Fruit fly (Drosophila melanogaster) whole organism: ENCODE data around the gene ND-B14.5A.

ENCODE experiments used
- CG8478 ChIP-seq: fragments of >200 bp; optimal IDR thresholded peaks from 2 replicates; lab custom pipeline; 2018; ENCODE audit warnings: inconsistent platforms
- Dll ChIP-seq: fragments of >200 bp; optimal IDR thresholded peaks from 2 replicates; lab custom pipeline; 2017
- EcR ChIP-seq, 2 experiments: fragments of >200 bp; optimal IDR thresholded peaks; 2 replicates each; lab custom pipeline; 2017; ENCODE audit warnings: missing biosample characterization in 2 of 2, missing genetic modification characterization in 2 of 2, missing genetic modification reagents in 2 of 2
- pan ChIP-seq: fragments of >200 bp; optimal IDR thresholded peaks from 2 replicates; lab custom pipeline; 2017
- psq ChIP-seq: fragments of >200 bp; optimal IDR thresholded peaks from 2 replicates; lab custom pipeline; 2017
- usp ChIP-seq: fragments of >200 bp; optimal IDR thresholded peaks from 2 replicates; lab custom pipeline; 2017; ENCODE audit warnings: missing biosample characterization, missing genetic modification characterization, mixed read lengths

The ND-B14.5A gene

DNA sequence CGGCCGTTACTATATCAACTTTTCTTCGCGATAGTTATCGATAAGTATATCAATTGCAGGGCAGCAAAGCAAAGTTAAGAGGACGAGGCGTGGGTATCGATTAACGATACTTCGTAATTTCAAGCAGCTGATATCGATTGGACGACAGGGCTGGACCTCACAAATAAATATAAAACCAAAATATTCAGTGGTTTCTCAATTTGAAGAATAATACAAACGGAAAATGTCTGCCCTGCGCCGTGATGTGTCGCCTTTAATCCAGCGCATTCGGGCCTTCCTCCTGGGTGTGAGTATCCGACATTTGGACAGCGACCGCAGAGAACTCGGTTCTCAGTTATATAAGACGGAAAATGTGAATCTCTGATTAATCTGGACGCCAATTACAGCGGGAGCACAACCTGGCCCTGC, at the start of gene ND-B14.5A:
Gene ND-B14.5A, plus strand, starts transcription at position 107 of the 408 bp plus-strand sequence.
- TF ChIP-seq EcR (GFP tag; optimal IDR thresholded peaks at IDR 0.05; lab: Kevin White, UChicago), result no peak
- TF ChIP-seq Dll (lab: Kevin White, UChicago), result no peak
- no peak for TF ChIP-seq pan (lab: Kevin White, UChicago)
- no peak for TF ChIP-seq usp (GFP tag; lab: Kevin White, UChicago)
- no peak for TF ChIP-seq CG8478 (lab: Kevin White, UChicago)
- TF ChIP-seq psq, result no peak

DNA sequence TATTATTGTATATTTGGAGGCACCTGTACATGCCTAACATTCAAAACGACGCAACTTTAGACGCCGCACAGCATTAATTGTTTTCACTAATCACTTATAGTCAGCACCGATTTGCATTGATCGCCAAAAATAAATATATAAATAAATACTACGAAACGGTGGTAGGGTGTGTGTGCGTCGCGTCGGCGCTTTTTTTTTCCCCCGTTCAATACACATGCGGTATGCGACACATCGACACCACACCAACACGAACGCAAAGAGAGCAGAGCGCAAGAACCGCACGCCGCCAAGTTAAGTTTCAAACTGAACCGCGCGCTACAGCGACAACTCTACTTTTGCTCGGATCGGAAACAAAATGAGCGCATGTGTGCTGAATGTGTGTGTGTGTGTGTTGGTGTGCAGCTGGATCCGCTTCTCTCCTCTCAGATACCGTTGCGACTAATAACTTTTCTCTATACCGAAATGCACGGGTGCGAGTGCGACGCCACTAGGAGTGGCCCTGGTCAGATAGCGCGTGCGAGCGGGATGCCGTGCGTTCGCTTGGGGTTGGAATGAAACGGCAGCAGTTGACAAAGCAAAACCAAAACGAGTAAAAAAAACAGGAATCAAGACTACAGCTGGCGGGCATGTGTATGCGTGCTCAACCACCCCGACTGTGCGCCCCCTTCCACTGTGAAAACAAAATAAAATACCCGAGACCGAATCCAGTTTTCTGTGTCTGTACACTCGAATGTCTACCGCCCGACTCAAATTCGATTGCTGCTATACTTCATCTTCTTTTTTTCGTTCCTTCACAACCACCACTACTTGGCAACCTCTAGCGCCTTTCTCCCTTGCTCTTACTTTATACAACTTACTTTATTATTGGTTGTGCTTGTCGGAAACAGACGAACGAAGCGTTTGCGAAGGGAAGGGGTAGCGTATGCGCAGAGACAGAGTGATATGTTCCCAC, 49.0 kb upstream of the ND-B14.5A start, which contains the start of gene ph-d:
Gene ph-d, minus strand, starts transcription at position 274 of the 952 bp plus-strand sequence.
- TF ChIP-seq pan (lab: Kevin White, UChicago) (no peak), EcR (GFP tag; optimal IDR thresholded peaks at IDR 0.05; lab: Kevin White, UChicago) (peak in 1 of 2 experiments; percentile 43), Dll (lab: Kevin White, UChicago) (peak; percentile 18), CG8478 (lab: Kevin White, UChicago) (peak; percentile 94)

DNA sequence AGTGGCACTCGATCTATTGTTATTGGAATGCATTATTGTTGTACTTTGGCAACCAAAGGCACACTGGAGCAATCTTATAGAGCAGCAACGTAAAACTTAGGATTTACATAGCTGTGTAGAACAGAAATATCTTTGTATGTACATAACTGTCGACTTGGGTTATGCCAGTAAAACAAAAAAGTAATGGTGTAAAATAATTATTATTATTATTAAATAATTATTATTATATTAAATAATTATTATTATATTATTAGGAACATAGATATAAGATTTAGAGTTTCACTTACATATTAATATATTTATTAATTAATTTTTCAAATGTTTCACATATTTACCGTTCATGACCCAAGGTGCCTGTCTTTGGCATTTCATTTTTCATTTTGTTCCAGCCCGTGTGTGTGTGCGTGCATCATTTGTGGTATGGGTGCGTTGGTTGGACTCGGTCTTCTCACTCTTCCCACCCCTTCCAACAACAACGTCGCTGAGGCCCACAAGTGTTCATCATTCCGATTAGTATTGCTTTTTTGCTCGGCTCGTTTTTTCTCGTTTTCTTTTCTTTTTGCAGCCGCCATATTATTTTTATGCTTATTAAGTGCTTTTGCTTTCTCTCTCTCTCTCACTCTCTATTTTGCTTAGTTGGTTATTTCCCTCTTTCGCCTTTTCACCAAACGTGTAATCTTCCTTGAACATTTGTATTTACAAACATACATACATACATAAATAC, 48.2 kb upstream of the ND-B14.5A start:
- TF ChIP-seq EcR (GFP tag; optimal IDR thresholded peaks at IDR 0.05; lab: Kevin White, UChicago) (no peak), psq (no peak), CG8478 (lab: Kevin White, UChicago) (no peak), pan (lab: Kevin White, UChicago) (no peak), usp (GFP tag; lab: Kevin White, UChicago) (no peak)

DNA sequence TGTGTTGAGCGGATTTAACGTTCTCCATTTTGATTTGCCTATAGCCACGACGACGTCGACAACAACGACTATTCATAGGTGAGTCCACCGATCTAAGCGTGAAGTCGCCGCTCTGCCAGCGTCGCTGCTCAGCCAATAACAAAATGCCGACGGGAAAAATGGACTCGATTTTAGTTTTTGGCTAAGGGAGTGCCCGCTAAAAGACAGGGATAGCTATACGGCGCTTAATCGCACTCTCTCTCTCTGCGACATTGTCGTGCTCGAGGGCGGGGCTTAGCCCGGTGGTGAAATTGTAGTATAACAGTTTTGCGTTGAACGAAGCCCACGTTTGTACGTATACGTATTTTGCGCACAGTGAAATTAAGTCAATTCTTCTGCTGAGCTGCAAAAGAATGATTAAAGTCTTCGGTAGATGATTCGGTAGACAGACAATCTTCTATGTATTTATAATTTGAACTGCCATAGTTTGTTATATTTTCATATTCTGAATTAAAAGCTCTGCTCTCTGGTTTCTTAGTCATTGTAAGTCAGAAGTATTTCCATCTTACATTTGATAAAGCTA, 46.7 kb upstream of the ND-B14.5A start:
- peak; percentile 10 for TF ChIP-seq CG8478 (lab: Kevin White, UChicago)
- TF ChIP-seq usp (GFP tag; lab: Kevin White, UChicago), result no peak
- TF ChIP-seq EcR (GFP tag; optimal IDR thresholded peaks at IDR 0.05; lab: Kevin White, UChicago), result no peak
- no peak for TF ChIP-seq psq
- no peak for TF ChIP-seq pan (lab: Kevin White, UChicago)
- TF ChIP-seq Dll (lab: Kevin White, UChicago), result no peak

DNA sequence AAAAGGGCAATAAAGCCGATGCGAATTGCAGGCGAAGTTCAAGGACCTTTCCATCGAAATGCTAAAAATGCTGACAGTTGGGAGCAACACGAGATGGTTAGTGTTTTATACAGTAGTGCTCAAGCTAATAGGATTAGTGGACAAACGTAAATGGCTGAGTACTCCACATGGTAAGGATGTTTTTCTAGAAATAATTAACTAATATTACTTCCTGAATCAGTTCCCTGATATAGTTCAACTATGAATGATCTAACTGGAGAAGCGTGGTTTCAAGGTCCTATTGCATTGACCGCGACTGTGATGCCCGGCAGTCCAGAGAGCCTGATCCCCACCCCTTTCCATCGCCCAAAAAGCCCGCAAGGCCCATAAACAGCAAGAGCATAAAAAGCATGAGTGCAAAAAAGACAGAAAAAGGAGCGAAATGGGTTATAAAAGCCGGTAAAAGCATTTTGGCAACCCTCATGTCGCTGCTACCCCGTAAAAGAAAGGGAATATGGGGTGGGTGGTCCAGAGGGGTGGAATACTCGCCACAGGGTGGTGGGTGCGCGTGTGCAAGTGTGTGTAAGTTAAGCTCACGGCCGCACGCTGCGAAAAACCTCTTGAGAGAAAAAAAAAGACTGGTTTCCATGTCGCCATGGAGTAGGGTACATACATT, 38.0 kb upstream of the ND-B14.5A start:
- TF ChIP-seq pan (lab: Kevin White, UChicago) (no peak), CG8478 (lab: Kevin White, UChicago) (no peak), Dll (lab: Kevin White, UChicago) (no peak), usp (GFP tag; lab: Kevin White, UChicago) (no peak), EcR (GFP tag; optimal IDR thresholded peaks at IDR 0.05; lab: Kevin White, UChicago) (no peak), psq (no peak)

DNA sequence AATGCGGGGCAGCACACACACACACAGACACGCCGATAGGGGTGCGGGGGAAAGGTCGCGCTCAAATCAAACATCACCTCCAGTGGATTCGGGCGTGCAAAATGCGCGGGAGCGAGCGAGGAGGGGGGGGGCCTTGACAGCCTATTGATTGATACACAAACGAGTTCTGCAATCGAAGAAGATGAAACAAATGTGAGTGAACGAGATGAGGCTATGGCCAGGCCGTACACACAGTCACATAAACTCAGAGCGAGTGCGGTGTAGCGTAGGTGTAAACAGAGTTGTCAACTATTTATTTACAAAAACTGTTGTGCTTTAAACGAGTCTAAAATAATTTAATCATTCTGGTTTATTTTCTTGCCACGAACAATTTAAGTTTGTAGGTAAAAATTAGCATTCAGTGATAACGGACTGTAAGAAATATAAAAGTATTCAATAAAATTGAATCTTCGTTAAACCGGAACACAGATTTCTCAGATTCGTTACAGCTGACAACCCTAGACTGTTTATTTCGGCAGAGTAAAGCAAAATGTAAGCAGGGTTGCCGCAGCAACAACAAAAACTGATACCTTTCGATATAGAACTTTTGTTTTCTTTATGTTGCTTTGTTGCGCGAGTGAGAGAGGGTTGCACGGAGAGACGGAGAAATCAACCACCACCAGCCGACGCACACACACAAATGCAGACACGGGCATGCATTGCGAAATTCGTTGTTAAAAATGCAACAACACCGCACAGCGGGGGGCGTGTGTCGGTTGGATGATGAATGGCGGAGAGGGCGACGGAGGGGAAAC, 37.2 kb upstream of the ND-B14.5A start:
- TF ChIP-seq pan (lab: Kevin White, UChicago), result peak; percentile 60
- no peak for TF ChIP-seq usp (GFP tag; lab: Kevin White, UChicago)
- no peak for TF ChIP-seq Dll (lab: Kevin White, UChicago)
- TF ChIP-seq CG8478 (lab: Kevin White, UChicago), result no peak
- no peak for TF ChIP-seq psq
- TF ChIP-seq EcR (GFP tag; optimal IDR thresholded peaks at IDR 0.05; lab: Kevin White, UChicago), result no peak

DNA sequence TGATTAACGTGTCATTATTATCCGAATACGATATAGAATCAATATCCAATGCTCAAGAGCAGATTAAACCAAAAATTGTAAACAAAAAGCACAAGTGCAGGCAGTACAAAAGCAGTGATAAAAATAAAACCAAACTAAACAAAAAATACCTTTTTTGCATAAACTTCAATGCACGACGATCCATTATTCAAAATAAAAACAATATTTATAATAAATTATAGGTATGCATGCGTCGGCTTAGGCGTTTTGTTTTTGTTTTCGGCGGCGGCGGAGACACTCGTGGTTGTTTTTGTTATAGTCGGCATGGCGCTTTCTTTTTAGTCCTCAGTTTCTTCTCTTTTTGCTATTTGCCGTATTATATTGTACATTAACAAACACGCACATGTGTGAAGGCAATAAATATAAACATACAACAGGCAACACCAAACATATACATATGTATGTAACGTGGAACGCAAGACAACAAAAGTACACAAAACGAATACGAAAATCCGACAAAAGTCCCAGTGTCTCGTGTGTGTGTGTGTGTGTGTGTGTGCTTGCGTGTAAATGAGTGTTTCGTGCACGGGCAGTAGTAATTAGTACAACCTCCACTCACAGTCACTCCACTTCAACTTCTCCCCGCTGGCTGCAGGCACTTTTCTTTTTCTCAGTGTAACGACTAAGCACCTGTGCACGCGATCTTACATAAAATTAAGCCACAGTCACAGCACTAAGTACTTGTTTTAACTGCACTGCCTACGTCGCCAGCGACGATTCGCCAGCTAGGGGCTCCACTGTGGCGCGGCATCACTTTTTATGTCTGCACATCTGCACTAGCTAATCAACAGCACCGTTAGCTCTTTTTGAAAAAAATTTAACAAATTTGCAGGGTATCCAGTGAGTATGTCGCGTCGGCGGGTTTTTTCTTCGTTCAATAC, 36.2 kb upstream of the ND-B14.5A start:
- no peak for TF ChIP-seq usp (GFP tag; lab: Kevin White, UChicago)
- no peak for TF ChIP-seq EcR (GFP tag; optimal IDR thresholded peaks at IDR 0.05; lab: Kevin White, UChicago)
- no peak for TF ChIP-seq psq
- no peak for TF ChIP-seq CG8478 (lab: Kevin White, UChicago)
- no peak for TF ChIP-seq Dll (lab: Kevin White, UChicago)
- TF ChIP-seq pan (lab: Kevin White, UChicago), result no peak

DNA sequence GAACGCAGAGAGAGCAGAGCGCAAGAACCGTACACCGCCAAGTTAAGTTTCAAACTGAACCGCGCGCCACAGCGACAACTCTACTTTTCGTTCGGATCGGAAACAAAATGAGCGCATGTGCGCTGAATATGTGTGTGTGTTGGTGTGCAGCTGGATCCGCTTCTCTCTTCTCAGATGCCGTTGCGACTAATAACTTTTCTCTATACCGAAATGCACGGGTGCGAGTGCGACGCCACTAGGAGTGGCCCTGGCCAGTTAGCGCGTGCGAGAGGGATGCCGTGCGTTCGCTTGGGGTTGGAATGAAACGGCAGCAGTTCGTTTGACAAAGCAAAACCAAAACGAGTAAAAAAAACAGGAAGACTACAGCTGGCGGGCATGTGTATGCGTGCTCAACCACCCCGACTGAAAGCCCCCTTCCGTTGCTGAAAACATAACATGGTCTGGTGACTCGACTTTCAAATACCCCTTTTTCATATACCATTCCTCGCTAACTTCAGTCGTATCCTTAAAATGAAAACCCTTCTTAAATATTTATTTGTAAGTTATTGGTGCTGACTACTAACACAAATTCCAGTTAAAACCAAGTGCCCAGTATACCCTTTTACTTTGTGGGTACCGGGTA, 35.4 kb upstream of the ND-B14.5A start:
- TF ChIP-seq CG8478 (lab: Kevin White, UChicago) (peak; percentile 82), psq (no peak), Dll (lab: Kevin White, UChicago) (no peak), usp (GFP tag; lab: Kevin White, UChicago) (no peak), EcR (GFP tag; optimal IDR thresholded peaks at IDR 0.05; lab: Kevin White, UChicago) (peak in 1 of 2 experiments; percentile 39), pan (lab: Kevin White, UChicago) (peak; percentile 98)
